Worm (Caenorhabditis elegans) whole organism, young adult: Measurements from ENCODE around the gene K05G3.1.

Source experiments
- B0035.1 ChIP-seq: sonication (generic microtip); optimal IDR thresholded peaks from 2 replicates; lab custom pipeline; 2016; ENCODE audit warnings: missing genetic modification characterization, mild to moderate bottlenecking, missing compliant biosample characterization, missing genotype, missing genetic modification reagents
- D2030.7 ChIP-seq: fragments of 200-800 bp; sonication (Bioruptor generic); IDR thresholded peaks from 2 replicates; pipeline ENCODE4 v1.3.6; 2022; ENCODE audit warnings: missing genetic modification reagents, missing genetic modification characterization, missing compliant biosample characterization
- F22D6.2 ChIP-seq: sonication (generic microtip); optimal IDR thresholded peaks from 2 replicates; lab custom pipeline; 2016; ENCODE audit warnings: mild to moderate bottlenecking, missing genetic modification characterization, missing compliant biosample characterization
- F33H1.4 ChIP-seq: fragments of 200-800 bp; sonication (Bioruptor generic); IDR thresholded peaks from 2 replicates; pipeline ENCODE4 v1.3.6; 2022; ENCODE audit warnings: missing genetic modification reagents, missing genetic modification characterization, missing compliant biosample characterization
- F37B4.10 ChIP-seq: fragments of 200-800 bp; sonication (Bioruptor generic); IDR thresholded peaks from 2 replicates; pipeline ENCODE4 v1.3.6; 2022; ENCODE audit warnings: missing genetic modification characterization, missing compliant biosample characterization
- T07F8.4 ChIP-seq: sonication (generic microtip); optimal IDR thresholded peaks from 2 replicates; lab custom pipeline; 2016; ENCODE audit warnings: mild to moderate bottlenecking, missing genetic modification characterization, moderate library complexity, missing compliant biosample characterization
- Y67H2A.10 ChIP-seq: fragments of 200-800 bp; sonication (Bioruptor generic); conservative IDR thresholded peaks from 2 replicates; pipeline ENCODE4 v1.3.6; 2022; ENCODE audit warnings: missing genetic modification reagents, missing genetic modification characterization, missing compliant biosample characterization
- Y79H2A.3 ChIP-seq: fragments of 200-800 bp; sonication (Bioruptor generic); conservative IDR thresholded peaks from 2 replicates; pipeline ENCODE4 v1.3.6; 2022; ENCODE audit warnings: missing genetic modification reagents, missing genetic modification characterization, missing compliant biosample characterization
- ZK185.1 ChIP-seq: sonication (generic microtip); optimal IDR thresholded peaks from 2 replicates; lab custom pipeline; 2016; ENCODE audit warnings: mild to moderate bottlenecking, missing genetic modification characterization, missing compliant biosample characterization; ENCODE audit not compliant: poor library complexity, severe bottlenecking
- aptf-3 ChIP-seq: fragments of 200-800 bp; sonication (Bioruptor generic); IDR thresholded peaks from 2 replicates; pipeline ENCODE4 v1.3.6; 2022; ENCODE audit warnings: missing genetic modification characterization, missing compliant biosample characterization
- ceh-27 ChIP-seq: fragments of 200-800 bp; sonication (Bioruptor generic); optimal IDR thresholded peaks from 2 replicates; lab custom pipeline; 2018; ENCODE audit warnings: mild to moderate bottlenecking, missing genetic modification characterization, moderate library complexity, missing compliant biosample characterization
- ceh-40 ChIP-seq: fragments of 200-800 bp; sonication (Bioruptor generic); IDR thresholded peaks from 2 replicates; pipeline ENCODE4 v1.3.6; 2022; ENCODE audit warnings: missing genetic modification characterization, missing compliant biosample characterization
- ceh-58 ChIP-seq: fragments of 200-800 bp; sonication (Bioruptor generic); IDR thresholded peaks from 2 replicates; pipeline ENCODE4 v1.3.6; 2022; ENCODE audit warnings: missing genetic modification characterization, missing compliant biosample characterization
- ceh-79 ChIP-seq: sonication (generic microtip); optimal IDR thresholded peaks from 2 replicates; lab custom pipeline; 2017; ENCODE audit warnings: mild to moderate bottlenecking, missing genetic modification characterization, missing compliant biosample characterization
- dox-1 ChIP-seq: fragments of 200-800 bp; sonication (Bioruptor generic); IDR thresholded peaks from 2 replicates; pipeline ENCODE4 v1.3.6; 2022; ENCODE audit warnings: missing genetic modification reagents, missing genetic modification characterization, missing compliant biosample characterization
- egrh-3 ChIP-seq: fragments of 200-800 bp; sonication (Bioruptor generic); IDR thresholded peaks from 2 replicates; pipeline ENCODE4 v1.3.6; 2022; ENCODE audit warnings: missing genetic modification reagents, missing genetic modification characterization, missing compliant biosample characterization
- ekl-4 ChIP-seq: fragments of 200-800 bp; sonication (Bioruptor generic); IDR thresholded peaks from 2 replicates; pipeline ENCODE4 v1.3.6; 2022; ENCODE audit warnings: missing genetic modification reagents, missing genetic modification characterization, missing compliant biosample characterization
- fkh-3 ChIP-seq: sonication (generic microtip); optimal IDR thresholded peaks from 2 replicates; lab custom pipeline; 2016; ENCODE audit warnings: mild to moderate bottlenecking, missing genetic modification characterization, missing compliant biosample characterization
- gei-17 ChIP-seq: fragments of 200-800 bp; sonication (Bioruptor generic); optimal IDR thresholded peaks from 2 replicates; lab custom pipeline; 2018; ENCODE audit warnings: mild to moderate bottlenecking, missing genetic modification characterization, missing compliant biosample characterization
- hsf-1 ChIP-seq: fragments of 200-800 bp; sonication (Bioruptor generic); IDR thresholded peaks from 2 replicates; pipeline ENCODE4 v1.3.6; 2022; ENCODE audit warnings: missing genetic modification reagents, missing genetic modification characterization, missing compliant biosample characterization
- let-526 ChIP-seq: fragments of 200-800 bp; sonication (Bioruptor generic); IDR thresholded peaks from 2 replicates; pipeline ENCODE4 v1.3.6; 2022; ENCODE audit warnings: missing genetic modification reagents, missing genetic modification characterization, missing compliant biosample characterization
- lin-35 ChIP-seq, 3 experiments: fragments of 150-350 bp in 2 of 3; sonication (generic microtip) in 1 of 3; optimal IDR thresholded peaks; 2 replicates each; lab custom pipeline; 2014 to 2018; ENCODE audit warnings: missing biosample characterization in 3 of 3, missing genetic modification characterization in 3 of 3, missing genetic modification reagents in 3 of 3
- lin-40 ChIP-seq: sonication (generic microtip); optimal IDR thresholded peaks from 2 replicates; lab custom pipeline; 2016; ENCODE audit warnings: missing genetic modification characterization, mild to moderate bottlenecking, missing compliant biosample characterization, missing genotype, missing genetic modification reagents
- lir-1 ChIP-seq: fragments of 200-800 bp; sonication (Bioruptor generic); conservative IDR thresholded peaks from 2 replicates; pipeline ENCODE4 v1.3.6; 2022; ENCODE audit warnings: missing genetic modification reagents, missing genetic modification characterization, missing compliant biosample characterization
- lsy-27 ChIP-seq: sonication (generic microtip); optimal IDR thresholded peaks from 2 replicates; lab custom pipeline; 2017; ENCODE audit warnings: missing genetic modification characterization, mild to moderate bottlenecking, missing compliant biosample characterization, antibody characterized with exemption, missing genotype, borderline replicate concordance; ENCODE audit not compliant: insufficient read depth
- nhr-179 ChIP-seq: sonication (generic microtip); optimal IDR thresholded peaks from 2 replicates; lab custom pipeline; 2016; ENCODE audit warnings: mild to moderate bottlenecking, missing genetic modification characterization, missing compliant biosample characterization
- pbrm-1 ChIP-seq: fragments of 200-800 bp; sonication (Bioruptor generic); IDR thresholded peaks from 2 replicates; pipeline ENCODE4 v1.3.6; 2022; ENCODE audit warnings: missing genetic modification reagents, missing genetic modification characterization, missing compliant biosample characterization
- pha-4 ChIP-seq: fragments of 150-350 bp; sonication (generic microtip); optimal IDR thresholded peaks from 2 replicates; lab custom pipeline; 2014; ENCODE audit warnings: missing biosample characterization, missing genetic modification reagents, missing genetic modification characterization
- rcor-1 ChIP-seq: fragments of 200-800 bp; sonication (Bioruptor generic); IDR thresholded peaks from 2 replicates; pipeline ENCODE4 v1.3.6; 2022; ENCODE audit warnings: missing genetic modification reagents, missing genetic modification characterization, missing compliant biosample characterization
- repo-1 ChIP-seq: sonication (generic microtip); optimal IDR thresholded peaks from 2 replicates; lab custom pipeline; 2017; ENCODE audit warnings: mild to moderate bottlenecking, missing genetic modification characterization, missing compliant biosample characterization
- rpc-1 ChIP-seq, 2 experiments: fragments of 150-350 bp in 1 of 2; sonication (generic microtip) in 1 of 2; optimal IDR thresholded peaks; 2 replicates each; lab custom pipeline; 2014 to 2018; ENCODE audit warnings: missing biosample characterization in 1 of 2, missing genetic modification characterization in 1 of 2, missing genetic modification reagents in 1 of 2, missing genotype in 1 of 2
- sea-2 ChIP-seq: fragments of 200-800 bp; sonication (Bioruptor generic); IDR thresholded peaks from 2 replicates; pipeline ENCODE4 v1.3.6; 2022; ENCODE audit warnings: missing genetic modification characterization, missing compliant biosample characterization
- snpc-1.1 ChIP-seq: sonication (generic microtip); optimal IDR thresholded peaks from 2 replicates; lab custom pipeline; 2017; ENCODE audit warnings: missing genetic modification characterization, mild to moderate bottlenecking, missing compliant biosample characterization, antibody characterized with exemption, moderate library complexity, missing genotype, missing genetic modification reagents; ENCODE audit not compliant: insufficient read depth
- snpc-1.3 ChIP-seq: sonication (generic microtip); optimal IDR thresholded peaks from 2 replicates; lab custom pipeline; 2017; ENCODE audit warnings: missing genetic modification characterization, mild to moderate bottlenecking, missing compliant biosample characterization, antibody characterized with exemption, moderate library complexity, missing genotype, missing genetic modification reagents; ENCODE audit not compliant: insufficient read depth
- snpc-3.4 ChIP-seq: sonication (generic microtip); optimal IDR thresholded peaks from 2 replicates; lab custom pipeline; 2017; ENCODE audit warnings: missing genetic modification characterization, mild to moderate bottlenecking, missing compliant biosample characterization, antibody characterized with exemption, moderate library complexity, missing genotype, missing genetic modification reagents
- snpc-4 ChIP-seq, 5 experiments: fragments of 150-350 bp in 1 of 5; sonication (generic microtip) in 4 of 5; optimal IDR thresholded peaks; 2 replicates each; lab custom pipeline; 2014 to 2018; ENCODE audit warnings: missing genetic modification characterization in 5 of 5, missing biosample characterization in 3 of 5, antibody characterized with exemption in 2 of 5, mild to moderate bottlenecking in 2 of 5, missing compliant biosample characterization in 2 of 5, missing genotype in 2 of 5, moderate library complexity in 2 of 5, missing genetic modification reagents in 1 of 5
- sptf-2 ChIP-seq: fragments of 200-800 bp; sonication (Bioruptor generic); optimal IDR thresholded peaks from 2 replicates; lab custom pipeline; 2018; ENCODE audit warnings: mild to moderate bottlenecking, missing genetic modification characterization, missing compliant biosample characterization
- tbx-9 ChIP-seq: sonication (generic microtip); optimal IDR thresholded peaks from 2 replicates; lab custom pipeline; 2016; ENCODE audit warnings: borderline replicate concordance, missing genetic modification characterization, inconsistent platforms, missing compliant biosample characterization
- tlf-1 ChIP-seq: fragments of 200-800 bp; sonication (Bioruptor generic); optimal IDR thresholded peaks from 2 replicates; lab custom pipeline; 2018; ENCODE audit warnings: mild to moderate bottlenecking, missing genetic modification characterization, missing compliant biosample characterization
- zfh-2 ChIP-seq: fragments of 200-800 bp; sonication (Bioruptor generic); conservative IDR thresholded peaks from 2 replicates; pipeline ENCODE4 v1.3.6; 2022; ENCODE audit warnings: missing genetic modification reagents, missing genetic modification characterization, missing compliant biosample characterization
- ztf-26 ChIP-seq: sonication (generic microtip); optimal IDR thresholded peaks from 2 replicates; lab custom pipeline; 2017; ENCODE audit warnings: missing genetic modification characterization, missing compliant biosample characterization
- ztf-6 ChIP-seq: fragments of 200-800 bp; sonication (Bioruptor generic); IDR thresholded peaks from 2 replicates; pipeline ENCODE4 v1.3.6; 2022; ENCODE audit warnings: missing genetic modification reagents, missing genetic modification characterization, missing compliant biosample characterization

Gene K05G3.1

ce11 chrX:16461319-16461718 lies 39.8 kb upstream of the K05G3.1 start (continued):
- TF ChIP-seq sptf-2 (GFP tag; lab: Kevin White, UChicago): no peak
- TF ChIP-seq snpc-3.4 (tag; lab: Kevin White, UChicago): peak; percentile 46
- peak; percentile 30 for TF ChIP-seq snpc-1.3 (tag; lab: Kevin White, UChicago)
- TF ChIP-seq F37B4.10: no peak
- TF ChIP-seq sea-2 (GFP tag; lab: Robert Waterston, UW): no peak
- TF ChIP-seq repo-1: no peak
- no peak for TF ChIP-seq ztf-26
- TF ChIP-seq rcor-1: peak; percentile 34; the same call in 1 of the 2 replicates
- TF ChIP-seq pha-4 (tag; lab: Kevin White, UChicago): no peak
- TF ChIP-seq D2030.7 (GFP tag; lab: Robert Waterston, UW): peak; percentile 56
- no peak for TF ChIP-seq ztf-6 (GFP tag; lab: Robert Waterston, UW)
- no peak for TF ChIP-seq ekl-4 (GFP tag; lab: Robert Waterston, UW)
- no peak for TF ChIP-seq lsy-27 (tag; lab: Kevin White, UChicago)
- TF ChIP-seq dox-1 (GFP tag; lab: Robert Waterston, UW): no peak
- TF ChIP-seq rpc-1 (optimal IDR thresholded peaks at IDR 0.05; lab: Kevin White, UChicago): peak; percentile 54
- peak; percentile 80 for TF ChIP-seq rpc-1 (tag; optimal IDR thresholded peaks at IDR 0.05; lab: Kevin White, UChicago)
- TF ChIP-seq tbx-9 (tag; lab: Kevin White, UChicago): no peak
- peak; percentile 38 for TF ChIP-seq snpc-1.1 (tag; lab: Kevin White, UChicago)
- no peak for TF ChIP-seq T07F8.4
- no peak for TF ChIP-seq fkh-3 (tag; lab: Kevin White, UChicago)
- TF ChIP-seq B0035.1 (tag; lab: Kevin White, UChicago): no peak
- no peak for TF ChIP-seq egrh-3 (GFP tag; lab: Robert Waterston, UW)
- TF ChIP-seq Y79H2A.3: no peak
- TF ChIP-seq, all 124 proteins: peak for 13

ce11 chrX:16466157-16466556 lies 35.0 kb upstream of the K05G3.1 start:
- TF ChIP-seq lir-1: no peak
- no peak for TF ChIP-seq ceh-40 (GFP tag; lab: Robert Waterston, UW)
- TF ChIP-seq, all 124 proteins: peak for 0

DNA sequence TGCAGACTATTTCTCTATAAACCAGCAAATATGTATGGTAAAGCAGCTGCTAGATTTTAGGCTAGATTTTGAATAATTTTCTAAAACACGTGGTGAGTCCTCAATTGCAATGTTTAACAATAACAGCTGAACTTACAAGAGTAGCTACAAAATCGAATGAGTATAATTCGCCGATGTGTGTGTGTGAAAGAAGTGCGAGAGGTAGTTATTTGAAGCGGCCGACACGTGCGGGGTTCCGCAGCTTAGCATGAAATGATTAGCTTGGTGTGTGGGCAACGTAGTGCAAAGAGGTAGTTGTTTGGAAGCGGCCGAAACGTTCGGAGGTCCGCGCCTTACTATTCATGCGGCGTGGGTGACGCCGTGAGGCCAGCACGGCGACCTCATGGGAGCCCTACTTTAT lies 32.3 kb upstream of the K05G3.1 start:
- no peak for TF ChIP-seq ceh-27 (GFP tag; lab: Kevin White, UChicago)
- no peak for TF ChIP-seq F33H1.4
- no peak for TF ChIP-seq snpc-4 (GFP tag; optimal IDR thresholded peaks at IDR 0.05; lab: Kevin White, UChicago)
- peak in 2 of 4 experiments; percentile 51 to 75 for TF ChIP-seq snpc-4 (tag; optimal IDR thresholded peaks at IDR 0.05; lab: Kevin White, UChicago)
- TF ChIP-seq F37B4.10: 0 out of 2 replicates have a peak, but pooled peaks have one; percentile 43
- 0 out of 2 replicates have a peak, but pooled peaks have one; percentile 28 for TF ChIP-seq hsf-1 (GFP tag; lab: Robert Waterston, UW)
- TF ChIP-seq, all 124 proteins: peak for 3

DNA sequence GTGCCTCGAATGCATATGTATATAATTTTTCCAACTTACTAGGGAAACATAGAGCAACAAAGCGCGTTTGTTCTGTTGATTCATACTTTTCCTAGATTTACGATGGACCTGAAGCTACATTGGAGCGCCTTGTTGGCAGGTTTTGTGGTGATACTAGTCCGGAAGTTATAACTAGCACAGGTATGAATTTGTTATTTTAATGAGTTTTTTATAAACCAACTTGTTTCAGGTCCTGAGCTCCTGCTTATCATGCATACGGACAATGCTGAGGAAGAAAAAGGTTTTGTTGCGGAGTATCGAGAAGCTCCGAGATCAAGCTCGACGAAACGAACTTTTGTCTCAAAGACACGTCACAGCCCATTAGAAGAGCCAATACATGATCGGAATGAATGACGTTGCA lies 30.4 kb upstream of the K05G3.1 start, which contains the start of gene F38E9.1:
F38E9.1 (plus strand) TSS at position 301 of the 400 bp plus-strand sequence.
- TF ChIP-seq zfh-2 (GFP tag; lab: Robert Waterston, UW): no peak
- TF ChIP-seq ceh-79 (tag; lab: Kevin White, UChicago): no peak
- TF ChIP-seq repo-1: no peak
- TF ChIP-seq Y79H2A.3: no peak
- TF ChIP-seq pha-4 (tag; lab: Kevin White, UChicago): no peak
- TF ChIP-seq ZK185.1 (tag; lab: Kevin White, UChicago): no peak
- TF ChIP-seq tlf-1: no peak
- TF ChIP-seq lir-1: no peak
- no peak for TF ChIP-seq pbrm-1
- no peak for TF ChIP-seq ceh-58 (GFP tag; lab: Robert Waterston, UW)
- no peak for TF ChIP-seq lin-35 (GFP tag; optimal IDR thresholded peaks at IDR 0.05; lab: Kevin White, UChicago)
- no peak for TF ChIP-seq let-526
- TF ChIP-seq Y67H2A.10 (GFP tag; lab: Robert Waterston, UW): no peak
- TF ChIP-seq aptf-3 (GFP tag; lab: Robert Waterston, UW): no peak
- no peak for TF ChIP-seq F22D6.2 (tag; lab: Kevin White, UChicago)
- TF ChIP-seq gei-17: no peak
- no peak for TF ChIP-seq lin-40
- TF ChIP-seq nhr-179 (tag; lab: Kevin White, UChicago): no peak
- TF ChIP-seq, all 124 proteins: peak for 0
